Worm (Caenorhabditis elegans): ENCODE measurements around the gene tag-343.

DNA sequence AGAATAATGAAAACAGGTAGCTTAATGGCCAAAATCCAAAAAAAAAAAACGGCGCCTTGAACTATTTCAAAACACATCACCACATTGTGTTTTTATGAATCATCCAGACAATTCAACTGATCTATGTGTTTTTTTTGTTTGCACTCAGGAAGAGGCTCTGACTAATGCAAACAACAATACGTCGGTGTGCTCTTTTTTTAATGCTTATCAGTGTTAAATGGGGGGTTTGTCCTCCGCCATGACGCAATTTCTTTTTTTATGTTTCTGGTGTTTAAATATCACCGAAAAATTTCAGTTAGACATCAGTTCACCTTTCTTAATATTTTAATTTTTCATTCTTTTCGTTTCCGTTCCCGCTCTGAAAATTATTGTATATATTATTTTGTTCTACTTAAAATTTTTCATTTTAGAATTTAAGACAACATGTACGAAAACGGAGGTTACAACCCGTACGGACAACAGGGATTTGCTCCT is 4.6 kb upstream of the tag-343 start, which contains the start of gene F22H10.2:
- TF ChIP-seq nhr-237 (tag; optimal IDR thresholded peaks at IDR 0.05) (no peak), nhr-20 (tag; optimal IDR thresholded peaks at IDR 0.05) (no peak), sox-4 (tag; optimal IDR thresholded peaks at IDR 0.05) (no peak), ztf-4 (tag; optimal IDR thresholded peaks at IDR 0.05) (no peak), nhr-11 (tag; optimal IDR thresholded peaks at IDR 0.05) (no peak), blmp-1 (tag; optimal IDR thresholded peaks at IDR 0.05) (no peak), tbx-2 (tag; optimal IDR thresholded peaks at IDR 0.05) (no peak), swsn-7 (tag; optimal IDR thresholded peaks at IDR 0.05) (no peak), unc-86 (tag; optimal IDR thresholded peaks at IDR 0.05) (no peak), fkh-10 (GFP tag; optimal IDR thresholded peaks at IDR 0.05) (no peak), sptf-1 (tag; optimal IDR thresholded peaks at IDR 0.05) (no peak)

Measured in whole organism, L1 larva.